Worm (Caenorhabditis elegans) whole organism, L4 larva: Measurements from ENCODE around the gene fil-2.
A peak's percentile ranks its signal among the peaks of the same experiment; 100 is the strongest.

ENCODE experiments used
- D1046.2 ChIP-seq: fragments of 200-800 bp; sonication (Bioruptor generic); IDR thresholded peaks from 2 replicates; pipeline ENCODE4 v1.3.6; 2022; ENCODE audit warnings: missing genetic modification characterization, missing compliant biosample characterization
- F10B5.3 ChIP-seq: sonication (generic microtip); optimal IDR thresholded peaks from 2 replicates; lab custom pipeline; 2016; ENCODE audit warnings: mild to moderate bottlenecking, missing genetic modification characterization, missing compliant biosample characterization
- F37D6.2 ChIP-seq: sonication (generic microtip); optimal IDR thresholded peaks from 2 replicates; lab custom pipeline; 2016; ENCODE audit warnings: mild to moderate bottlenecking, missing genetic modification characterization, missing compliant biosample characterization
- F44E2.7 ChIP-seq: fragments of 200-800 bp; sonication (Bioruptor generic); IDR thresholded peaks from 2 replicates; pipeline ENCODE4 v2.1.2; 2022; ENCODE audit warnings: missing genetic modification characterization, missing compliant biosample characterization
- R02D3.7 ChIP-seq: fragments of 150-350 bp; sonication (generic microtip); optimal IDR thresholded peaks from 3 replicates; lab custom pipeline; 2014; ENCODE audit warnings: missing biosample characterization, missing genetic modification characterization
- T20F7.1 ChIP-seq: fragments of 200-800 bp; sonication (Bioruptor generic); optimal IDR thresholded peaks from 2 replicates; lab custom pipeline; 2018; ENCODE audit warnings: mild to moderate bottlenecking, missing genetic modification characterization, missing compliant biosample characterization
- T26A8.4 ChIP-seq: fragments of 200-800 bp; sonication (Bioruptor generic); IDR thresholded peaks from 2 replicates; pipeline ENCODE4 v1.3.6; 2022; ENCODE audit warnings: missing genetic modification characterization, missing compliant biosample characterization
- Y105C5A.15 ChIP-seq: fragments of 200-800 bp; sonication (Bioruptor generic); IDR thresholded peaks from 2 replicates; pipeline ENCODE4 v1.3.6; 2022; ENCODE audit warnings: missing genetic modification characterization, missing compliant biosample characterization
- Y48G9A.11 ChIP-seq: fragments of 200-800 bp; sonication (Bioruptor generic); IDR thresholded peaks from 2 replicates; pipeline ENCODE4 v1.3.6; 2022; ENCODE audit warnings: missing genetic modification reagents, missing genetic modification characterization, missing compliant biosample characterization
- ZK337.2 ChIP-seq: fragments of 200-800 bp; sonication (Bioruptor generic); IDR thresholded peaks from 2 replicates; pipeline ENCODE4 v1.3.6; 2022; ENCODE audit warnings: missing genetic modification reagents, missing genetic modification characterization, missing compliant biosample characterization
- ama-1 ChIP-seq: fragments of 150-350 bp; optimal IDR thresholded peaks from 2 replicates; lab custom pipeline; 2014; ENCODE audit warnings: inconsistent platforms, mixed read lengths
- ceh-20 ChIP-seq: fragments of 200-800 bp; sonication (Bioruptor generic); IDR thresholded peaks from 2 replicates; pipeline ENCODE4 v1.3.6; 2022; ENCODE audit warnings: missing genetic modification reagents, missing genetic modification characterization, missing compliant biosample characterization
- ceh-28 ChIP-seq: fragments of 150-350 bp; optimal IDR thresholded peaks from 2 replicates; lab custom pipeline; 2014; ENCODE audit warnings: missing biosample characterization, missing genetic modification reagents, missing genetic modification characterization
- ceh-82 ChIP-seq: sonication (generic microtip); optimal IDR thresholded peaks from 2 replicates; lab custom pipeline; 2017; ENCODE audit warnings: missing biosample characterization, missing genetic modification characterization
- cey-2 ChIP-seq: sonication (generic microtip); optimal IDR thresholded peaks from 3 replicates; lab custom pipeline; 2017; ENCODE audit warnings: missing genetic modification characterization, mild to moderate bottlenecking, missing compliant biosample characterization, antibody characterized with exemption, borderline replicate concordance; ENCODE audit not compliant: insufficient read depth
- ctbp-1 ChIP-seq: fragments of 200-800 bp; sonication (Bioruptor generic); IDR thresholded peaks from 2 replicates; pipeline ENCODE4 v1.3.6; 2022; ENCODE audit warnings: missing genetic modification reagents, missing genetic modification characterization, missing compliant biosample characterization
- daf-16 ChIP-seq, 3 experiments: sonication (generic microtip); optimal IDR thresholded peaks; 2 replicates each; lab custom pipeline; 2016 to 2017; ENCODE audit warnings: missing genetic modification characterization in 3 of 3, missing genetic modification reagents in 3 of 3, mild to moderate bottlenecking in 2 of 3, missing compliant biosample characterization in 2 of 3, missing biosample characterization in 1 of 3, moderate library complexity in 1 of 3
- dmd-9 ChIP-seq: fragments of 200-800 bp; sonication (Bioruptor generic); IDR thresholded peaks from 2 replicates; pipeline ENCODE4 v1.3.6; 2022; ENCODE audit warnings: missing genetic modification reagents, missing genetic modification characterization, missing compliant biosample characterization
- dpl-1 ChIP-seq: fragments of 150-350 bp; optimal IDR thresholded peaks from 2 replicates; lab custom pipeline; 2014; ENCODE audit warnings: missing biosample characterization, missing genetic modification reagents, missing genetic modification characterization
- egl-27 ChIP-seq: sonication (generic microtip); optimal IDR thresholded peaks from 3 replicates; lab custom pipeline; 2017; ENCODE audit warnings: missing biosample characterization, missing genetic modification reagents, missing genetic modification characterization
- egl-43 ChIP-seq: fragments of 200-800 bp; sonication (Bioruptor generic); IDR thresholded peaks from 2 replicates; pipeline ENCODE4 v1.3.6; 2022; ENCODE audit warnings: missing genetic modification reagents, missing genetic modification characterization, missing compliant biosample characterization
- fkh-10 ChIP-seq: fragments of 150-350 bp; optimal IDR thresholded peaks from 2 replicates; lab custom pipeline; 2014; ENCODE audit warnings: missing biosample characterization, missing genetic modification reagents, missing genetic modification characterization
- gei-8 ChIP-seq: fragments of 200-800 bp; sonication (Bioruptor generic); optimal IDR thresholded peaks from 2 replicates; lab custom pipeline; 2018; ENCODE audit warnings: mild to moderate bottlenecking, missing genetic modification characterization, missing compliant biosample characterization
- hlh-11 ChIP-seq: fragments of 200-800 bp; sonication (Bioruptor generic); optimal IDR thresholded peaks from 2 replicates; lab custom pipeline; 2018; ENCODE audit warnings: mild to moderate bottlenecking, missing genetic modification characterization, missing compliant biosample characterization
- lim-7 ChIP-seq: fragments of 200-800 bp; sonication (Bioruptor generic); IDR thresholded peaks from 2 replicates; pipeline ENCODE4 v1.3.6; 2022; ENCODE audit warnings: missing genetic modification characterization, missing compliant biosample characterization
- lin-29 ChIP-seq: fragments of 200-800 bp; sonication (Bioruptor generic); IDR thresholded peaks from 2 replicates; pipeline ENCODE4 v1.3.6; 2022; ENCODE audit warnings: missing genetic modification reagents, missing genetic modification characterization, missing compliant biosample characterization
- lir-3 ChIP-seq: sonication (generic microtip); optimal IDR thresholded peaks from 2 replicates; lab custom pipeline; 2016; ENCODE audit warnings: mild to moderate bottlenecking, missing genetic modification characterization, missing compliant biosample characterization
- madf-5 ChIP-seq, 2 experiments: fragments of 200-800 bp; sonication (Bioruptor generic); IDR thresholded peaks; 2 replicates each; pipeline ENCODE4 v1.3.6; 2022; ENCODE audit warnings: missing compliant biosample characterization in 2 of 2, missing genetic modification characterization in 2 of 2
- madf-9 ChIP-seq: fragments of 200-800 bp; sonication (Bioruptor generic); conservative IDR thresholded peaks from 2 replicates; pipeline ENCODE4 v1.3.6; 2022; ENCODE audit warnings: missing genetic modification reagents, missing genetic modification characterization, missing compliant biosample characterization
- mdt-29 ChIP-seq: fragments of 200-800 bp; sonication (Bioruptor generic); IDR thresholded peaks from 2 replicates; pipeline ENCODE4 v1.3.6; 2022; ENCODE audit warnings: missing genetic modification reagents, missing genetic modification characterization, missing compliant biosample characterization
- nhr-10 ChIP-seq: fragments of 150-350 bp; optimal IDR thresholded peaks from 2 replicates; lab custom pipeline; 2014; ENCODE audit warnings: missing biosample characterization, missing genetic modification characterization
- nhr-102 ChIP-seq: sonication (generic microtip); optimal IDR thresholded peaks from 2 replicates; lab custom pipeline; 2016; ENCODE audit warnings: mild to moderate bottlenecking, missing genetic modification characterization, moderate library complexity, missing compliant biosample characterization
- nhr-237 ChIP-seq: sonication (generic microtip); optimal IDR thresholded peaks from 2 replicates; lab custom pipeline; 2017; ENCODE audit warnings: missing biosample characterization, missing genetic modification characterization
- nhr-25 ChIP-seq: sonication (generic microtip); optimal IDR thresholded peaks from 2 replicates; lab custom pipeline; 2017; ENCODE audit warnings: missing genetic modification characterization, mild to moderate bottlenecking, missing compliant biosample characterization, antibody characterized with exemption, moderate library complexity, borderline replicate concordance; ENCODE audit not compliant: insufficient read depth
- nhr-28 ChIP-seq: fragments of 150-350 bp; optimal IDR thresholded peaks from 2 replicates; lab custom pipeline; 2014; ENCODE audit warnings: missing biosample characterization, missing genetic modification characterization
- nhr-42 ChIP-seq: fragments of 200-800 bp; sonication (Bioruptor generic); IDR thresholded peaks from 2 replicates; pipeline ENCODE4 v1.3.6; 2022; ENCODE audit warnings: missing genetic modification characterization, missing compliant biosample characterization
- nhr-76 ChIP-seq: fragments of 150-350 bp; optimal IDR thresholded peaks from 2 replicates; lab custom pipeline; 2014; ENCODE audit warnings: missing biosample characterization, missing genetic modification characterization
- nhr-77 ChIP-seq: fragments of 150-350 bp; optimal IDR thresholded peaks from 2 replicates; lab custom pipeline; 2014; ENCODE audit warnings: missing biosample characterization, missing genetic modification characterization
- php-3 ChIP-seq: fragments of 200-800 bp; sonication (Bioruptor generic); IDR thresholded peaks from 2 replicates; pipeline ENCODE4 v1.3.6; 2022; ENCODE audit warnings: missing genetic modification reagents, missing genetic modification characterization, missing compliant biosample characterization
- saeg-2 ChIP-seq: fragments of 200-800 bp; sonication (Bioruptor generic); IDR thresholded peaks from 2 replicates; pipeline ENCODE4 v1.3.6; 2022; ENCODE audit warnings: missing genetic modification reagents, missing genetic modification characterization, missing compliant biosample characterization
- set-16 ChIP-seq: fragments of 200-800 bp; sonication (Bioruptor generic); IDR thresholded peaks from 2 replicates; pipeline ENCODE4 v1.3.6; 2022; ENCODE audit warnings: missing genetic modification reagents, missing genetic modification characterization, missing compliant biosample characterization
- skn-1 ChIP-seq: fragments of 150-350 bp; optimal IDR thresholded peaks from 2 replicates; lab custom pipeline; 2014; ENCODE audit warnings: missing biosample characterization, missing genetic modification characterization
- spr-1 ChIP-seq: sonication (generic microtip); optimal IDR thresholded peaks from 2 replicates; lab custom pipeline; 2016; ENCODE audit warnings: mild to moderate bottlenecking, missing genetic modification characterization, missing compliant biosample characterization
- spr-3 ChIP-seq: fragments of 200-800 bp; sonication (Bioruptor generic); optimal IDR thresholded peaks from 2 replicates; lab custom pipeline; 2018; ENCODE audit warnings: mild to moderate bottlenecking, missing genetic modification characterization, missing compliant biosample characterization
- unc-130 ChIP-seq: sonication (generic microtip); optimal IDR thresholded peaks from 2 replicates; lab custom pipeline; 2016; ENCODE audit warnings: missing genetic modification reagents, missing genetic modification characterization, missing compliant biosample characterization
- unc-39 ChIP-seq: sonication (generic microtip); optimal IDR thresholded peaks from 2 replicates; lab custom pipeline; 2017; ENCODE audit warnings: missing biosample characterization, missing genetic modification characterization
- unc-62 ChIP-seq, 3 experiments: fragments of 150-350 bp in 1 of 3; sonication (generic microtip); optimal IDR thresholded peaks in 2 of 3; peaks in 1 of 3; 1 replicate in 1 of 3; 2 replicates in 2 of 3; lab custom pipeline; 2014 to 2017; ENCODE audit warnings: missing biosample characterization in 3 of 3, missing genetic modification characterization in 3 of 3, missing genetic modification reagents in 3 of 3, missing genotype in 1 of 3
- zfp-3 ChIP-seq: fragments of 200-800 bp; sonication (Bioruptor generic); conservative IDR thresholded peaks from 2 replicates; pipeline ENCODE4 v1.3.6; 2022; ENCODE audit warnings: missing genetic modification reagents, missing genetic modification characterization, missing compliant biosample characterization
- ztf-11 ChIP-seq: fragments of 150-350 bp; optimal IDR thresholded peaks from 2 replicates; lab custom pipeline; 2014; ENCODE audit warnings: missing biosample characterization, missing genetic modification characterization

Gene fil-2

DNA sequence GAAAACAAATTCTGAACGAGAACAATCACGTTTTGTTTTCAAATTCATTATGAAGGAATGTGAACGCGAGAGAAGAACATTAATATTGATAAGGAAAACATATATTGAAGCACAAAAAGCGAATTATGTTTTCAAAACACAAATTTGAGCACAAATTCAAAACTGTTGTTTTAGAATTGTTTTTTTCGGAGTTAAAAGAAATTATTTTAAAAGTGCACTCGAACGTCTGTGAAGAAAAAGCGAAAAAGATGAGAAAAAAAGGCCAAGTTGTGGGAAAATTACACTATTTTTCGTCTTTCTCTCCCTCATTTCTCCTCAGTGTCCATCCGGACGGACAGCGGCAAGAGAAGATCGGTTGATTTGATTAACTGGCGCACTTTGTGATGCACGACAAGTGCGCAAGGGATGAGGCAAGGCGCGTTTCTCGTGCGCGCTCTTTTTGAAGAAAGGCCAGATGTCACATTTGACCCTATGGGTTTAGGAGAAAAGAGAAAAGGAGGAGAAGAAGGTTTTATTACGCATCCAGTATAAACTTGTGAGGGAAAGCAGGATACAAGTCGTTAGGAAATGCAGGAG is 11.5 kb upstream of the fil-2 start, which contains the start of gene mrck-1 (continued):
- peak; percentile 50 for TF ChIP-seq F10B5.3 (tag; lab: Kevin White, UChicago)
- TF ChIP-seq unc-130 (GFP tag; lab: Kevin White, UChicago), result no peak
- no peak for TF ChIP-seq F44E2.7 (GFP tag; lab: Robert Waterston, UW)
- no peak for TF ChIP-seq Y105C5A.15 (GFP tag; lab: Robert Waterston, UW)
- 0 out of 2 replicates have a peak, but pooled peaks have one; percentile 50 for TF ChIP-seq Y48G9A.11 (GFP tag; lab: Robert Waterston, UW)
- peak; percentile 49; the same call in 1 of the 2 replicates for TF ChIP-seq lin-29
- TF ChIP-seq ceh-82 (tag; lab: Kevin White, UChicago), result no peak
- no peak for TF ChIP-seq ceh-28 (tag; lab: Kevin White, UChicago)
- no peak for TF ChIP-seq nhr-76 (tag; lab: Kevin White, UChicago)
- peak; percentile 72; the same call in 1 of the 2 replicates for TF ChIP-seq madf-9 (GFP tag; lab: Robert Waterston, UW)
- peak; percentile 92 for TF ChIP-seq F37D6.2 (tag; lab: Kevin White, UChicago)
- no peak for TF ChIP-seq mdt-29 (GFP tag; lab: Robert Waterston, UW)
- peak; percentile 45 for TF ChIP-seq ama-1 (lab: Kevin White, UChicago)
- no peak for TF ChIP-seq skn-1
- peak; percentile 94 for TF ChIP-seq hlh-11 (tag; lab: Kevin White, UChicago)
- peak; percentile 51; the same call in 1 of the 2 replicates for TF ChIP-seq saeg-2
- TF ChIP-seq unc-39 (tag; lab: Kevin White, UChicago), result no peak
- no peak for TF ChIP-seq T20F7.1 (GFP tag; lab: Kevin White, UChicago)
- no peak for TF ChIP-seq R02D3.7 (tag; lab: Kevin White, UChicago)
- peak in 1 of 2 experiments; percentile 87 for TF ChIP-seq unc-62 (GFP tag; optimal IDR thresholded peaks at IDR 0.05 in 1 of 2; lab: Kevin White, UChicago)
- no peak for TF ChIP-seq unc-62 (tag; optimal IDR thresholded peaks at IDR 0.05; lab: Kevin White, UChicago)
- TF ChIP-seq lir-3, result no peak
- TF ChIP-seq set-16, result peak; percentile 62; the same call in 1 of the 2 replicates
- no peak for TF ChIP-seq zfp-3 (GFP tag; lab: Robert Waterston, UW)
- TF ChIP-seq spr-1, result peak; percentile 81
- peak; percentile 94 for TF ChIP-seq ceh-20 (GFP tag; lab: Robert Waterston, UW)
- peak; percentile 94 for TF ChIP-seq fkh-10 (GFP tag; lab: Kevin White, UChicago)
- peak; percentile 81 for TF ChIP-seq egl-43
- peak; percentile 58 for TF ChIP-seq nhr-77 (tag; lab: Kevin White, UChicago)
- TF ChIP-seq egl-27, result no peak
- TF ChIP-seq nhr-102 (tag; lab: Kevin White, UChicago), result peak; percentile 86
- no peak for TF ChIP-seq nhr-10
- TF ChIP-seq ztf-11 (tag; lab: Kevin White, UChicago), result no peak
- no peak for TF ChIP-seq D1046.2 (GFP tag; lab: Robert Waterston, UW)
- TF ChIP-seq php-3 (GFP tag; lab: Robert Waterston, UW), result peak; percentile 11; the same call in 1 of the 2 replicates
- no peak for TF ChIP-seq gei-8 (GFP tag; lab: Kevin White, UChicago)
- TF ChIP-seq ctbp-1 (GFP tag; lab: Robert Waterston, UW), result peak; percentile 97
- no peak for TF ChIP-seq cey-2 (tag; lab: Kevin White, UChicago)
- peak; percentile 22 to 77 for TF ChIP-seq daf-16 (GFP tag; optimal IDR thresholded peaks at IDR 0.05; lab: Kevin White, UChicago)
- TF ChIP-seq daf-16 (tag; optimal IDR thresholded peaks at IDR 0.05; lab: Kevin White, UChicago), result no peak
- no peak for TF ChIP-seq nhr-237 (tag; lab: Kevin White, UChicago)
- peak; percentile 83 for TF ChIP-seq T26A8.4
- TF ChIP-seq spr-3 (GFP tag; lab: Kevin White, UChicago), result peak; percentile 64
- peak; percentile 72 for TF ChIP-seq nhr-28 (tag; lab: Kevin White, UChicago)
- peak; percentile 81 for TF ChIP-seq dpl-1
- TF ChIP-seq nhr-42 (GFP tag; lab: Robert Waterston, UW), result peak; percentile 76; the same call in 1 of the 2 replicates
- peak; percentile 14 to 51; a peak in 1 of 4 replicates for TF ChIP-seq madf-5 (GFP tag; IDR thresholded peaks at IDR 0.05; lab: Robert Waterston, UW)
- TF ChIP-seq lim-7 (GFP tag; lab: Robert Waterston, UW), result 0 out of 2 replicates have a peak, but pooled peaks have one; percentile 55
- peak; percentile 31; the same call in 1 of the 2 replicates for TF ChIP-seq ZK337.2
- no peak for TF ChIP-seq dmd-9 (GFP tag; lab: Robert Waterston, UW)
- peak; percentile 52 for TF ChIP-seq nhr-25 (tag; lab: Kevin White, UChicago)
